Worm (Caenorhabditis elegans): ENCODE results near the gene Y110A2AL.4.

ce11 chrII:2862557-2863035 lies 23.5 kb downstream of the Y110A2AL.4 start:
- TF ChIP-seq efl-1 (GFP tag; optimal IDR thresholded peaks at IDR 0.05) (no peak), F22D6.2 (tag; optimal IDR thresholded peaks at IDR 0.05) (no peak), dpl-1 (GFP tag; optimal IDR thresholded peaks at IDR 0.05) (no peak), ceh-91 (GFP tag; IDR thresholded peaks at IDR 0.05) (no peak), F49E8.2 (tag; optimal IDR thresholded peaks at IDR 0.05; ENCODE audit: insufficient read depth) (no peak), pha-4 (tag; optimal IDR thresholded peaks at IDR 0.05) (no peak), lir-1 (GFP tag; conservative IDR thresholded peaks at IDR 0.05) (no peak), B0019.2 (GFP tag; conservative IDR thresholded peaks at IDR 0.05) (no peak), lin-54 (GFP tag; optimal IDR thresholded peaks at IDR 0.05) (no peak), ztf-6 (GFP tag; IDR thresholded peaks at IDR 0.05) (no peak)

Measured in whole organism, young adult.